Worm (Caenorhabditis elegans) whole organism, early embryonic: ENCODE data around the gene C28A5.2.

Source experiments
- B0310.2 ChIP-seq: sonication (generic microtip); optimal IDR thresholded peaks from 2 replicates; lab custom pipeline; 2016; ENCODE audit warnings: mild to moderate bottlenecking, missing genetic modification characterization, missing compliant biosample characterization
- F13C5.2 ChIP-seq: sonication (generic microtip); optimal IDR thresholded peaks from 2 replicates; lab custom pipeline; 2017; ENCODE audit warnings: mild to moderate bottlenecking, missing genetic modification characterization, inconsistent platforms, missing compliant biosample characterization
- ama-1 ChIP-seq: fragments of 150-350 bp; optimal IDR thresholded peaks from 2 replicates; lab custom pipeline; 2014
- ceh-13 ChIP-seq: fragments of 200-800 bp; sonication (Bioruptor generic); optimal IDR thresholded peaks from 2 replicates; lab custom pipeline; 2018; ENCODE audit warnings: mild to moderate bottlenecking, missing genetic modification characterization, missing compliant biosample characterization
- ceh-36 ChIP-seq: sonication (generic microtip); optimal IDR thresholded peaks from 2 replicates; lab custom pipeline; 2016; ENCODE audit warnings: missing genetic modification characterization, inconsistent platforms, missing compliant biosample characterization
- ets-7 ChIP-seq: sonication (generic microtip); optimal IDR thresholded peaks from 2 replicates; lab custom pipeline; 2016; ENCODE audit warnings: missing genotype, missing genetic modification characterization, missing compliant biosample characterization
- flt-1 ChIP-seq: fragments of 200-800 bp; sonication (Bioruptor generic); IDR thresholded peaks from 2 replicates; pipeline ENCODE4 v1.3.6; 2022; ENCODE audit warnings: missing genetic modification characterization, missing compliant biosample characterization
- hnd-1 ChIP-seq: sonication (generic microtip); optimal IDR thresholded peaks from 2 replicates; lab custom pipeline; 2016; ENCODE audit warnings: missing genetic modification characterization, missing compliant biosample characterization
- scrt-1 ChIP-seq: fragments of 200-800 bp; sonication (Bioruptor generic); IDR thresholded peaks from 2 replicates; pipeline ENCODE4 v1.3.6; 2022; ENCODE audit warnings: missing genetic modification characterization, missing compliant biosample characterization
- tbx-11 ChIP-seq: fragments of 200-800 bp; sonication (Bioruptor generic); IDR thresholded peaks from 2 replicates; pipeline ENCODE4 v1.3.6; 2022; ENCODE audit warnings: missing genetic modification characterization, missing compliant biosample characterization

DNA sequence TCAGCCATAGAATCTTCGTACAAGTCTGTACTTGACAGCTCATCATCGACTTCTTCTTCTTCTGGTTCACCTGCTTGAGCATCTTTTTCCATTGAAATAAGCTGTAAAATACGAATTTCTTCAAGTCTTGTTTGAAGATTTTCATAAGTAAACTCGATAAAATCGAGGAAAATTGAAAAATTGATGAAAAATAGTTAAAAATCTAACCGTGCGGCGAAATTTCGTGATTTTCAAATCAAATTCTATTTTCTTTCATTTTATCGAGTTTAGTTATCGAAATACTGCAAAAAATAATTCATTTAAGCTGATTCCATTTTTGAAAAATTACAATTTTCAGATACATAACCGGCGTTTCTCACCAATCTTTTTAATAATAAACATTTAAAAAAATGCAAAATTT is 24.2 kb downstream of the C28A5.2 start, which contains the start of gene R07E5.11:
- TF ChIP-seq ceh-13 (GFP tag; lab: Kevin White, UChicago) (no peak), ceh-36 (no peak), ama-1 (lab: Kevin White, UChicago) (no peak), ets-7 (tag; lab: Kevin White, UChicago) (no peak), B0310.2 (tag; lab: Kevin White, UChicago) (no peak), flt-1 (GFP tag; lab: Robert Waterston, UW) (no peak), scrt-1 (GFP tag; lab: Robert Waterston, UW) (no peak), tbx-11 (no peak), F13C5.2 (tag; lab: Kevin White, UChicago) (no peak), hnd-1 (tag; lab: Kevin White, UChicago) (no peak)
